Fruit fly (Drosophila melanogaster) whole organism: ENCODE data around the gene olf413.

Experiments used
- CG8478 ChIP-seq: fragments of >200 bp; optimal IDR thresholded peaks from 2 replicates; lab custom pipeline; 2018; ENCODE audit warnings: inconsistent platforms
- Dll ChIP-seq: fragments of >200 bp; optimal IDR thresholded peaks from 2 replicates; lab custom pipeline; 2017
- usp ChIP-seq: fragments of >200 bp; optimal IDR thresholded peaks from 2 replicates; lab custom pipeline; 2017; ENCODE audit warnings: missing biosample characterization, missing genetic modification characterization, mixed read lengths

- no peak for TF ChIP-seq usp (GFP tag; lab: Kevin White, UChicago)
- peak; percentile 64 for TF ChIP-seq Dll
- no peak for TF ChIP-seq CG8478 (lab: Kevin White, UChicago)
These were observed 45.7 kb downstream of the olf413 start for dm6 chr3L:22181555-22181954.
